Fruit fly (Drosophila melanogaster): ENCODE results near the gene rha.

Gene rha

DNA sequence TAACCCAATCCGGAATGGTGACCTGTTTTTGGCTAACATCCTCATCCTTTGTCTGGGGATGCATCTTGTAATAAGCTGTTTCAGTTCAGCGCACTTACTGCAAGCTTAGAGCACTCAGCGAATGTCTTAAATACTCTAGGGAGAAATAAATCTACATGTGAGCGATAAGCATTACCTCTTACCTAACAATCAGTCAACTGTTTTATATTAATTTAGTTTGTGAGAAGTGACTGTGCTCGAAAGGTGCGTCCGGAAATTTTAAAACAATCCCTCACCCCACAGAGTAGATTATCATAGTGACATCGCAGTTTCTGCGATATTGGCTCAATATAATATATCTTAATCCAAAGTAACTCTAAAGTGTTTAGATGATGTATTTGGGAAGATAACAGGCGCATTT lies 22.0 kb upstream of the rha start, which contains the start of gene CG10553:
TSS of gene CG10553 (minus strand) at position 101 of the 400 bp plus-strand sequence.
- no peak for TF ChIP-seq CG8478 (optimal IDR thresholded peaks at IDR 0.05)
- no peak for TF ChIP-seq CTCF (optimal IDR thresholded peaks at IDR 0.05)

DNA sequence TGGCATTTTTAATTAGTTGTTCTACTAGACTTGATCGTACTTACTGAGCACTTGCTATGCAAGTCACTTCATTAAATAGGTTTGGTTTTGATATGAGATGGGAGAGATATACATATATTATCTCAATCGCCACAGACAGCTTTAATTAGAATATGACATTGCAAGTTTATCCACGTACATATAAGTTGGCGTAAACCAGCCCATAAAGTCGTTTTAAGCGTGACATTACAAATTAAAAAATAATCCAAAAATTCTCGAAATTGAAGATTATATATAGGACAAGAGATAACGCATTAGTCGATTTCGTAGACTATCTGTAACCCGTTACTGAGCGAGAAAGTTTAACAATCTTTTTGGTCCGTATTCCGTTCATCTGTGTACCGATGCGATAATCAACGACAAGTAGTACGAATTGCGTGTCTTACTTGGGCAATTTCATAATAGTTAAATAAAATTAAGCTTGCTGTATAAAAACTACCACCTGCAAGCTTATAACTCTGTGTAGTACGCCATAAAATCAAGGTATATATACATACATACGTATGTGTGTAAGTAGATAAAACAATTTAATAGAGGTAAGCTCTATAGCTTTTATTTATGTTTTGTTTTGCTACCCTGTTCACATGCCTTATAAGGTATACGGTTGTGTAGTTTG lies 19.9 kb upstream of the rha start, which contains the start of gene CG10560:
TSS of gene CG10560 (minus strand) at position 51 of the 655 bp plus-strand sequence.
- TF ChIP-seq CTCF (optimal IDR thresholded peaks at IDR 0.05), result no peak
- no peak for TF ChIP-seq CG8478 (optimal IDR thresholded peaks at IDR 0.05)

DNA sequence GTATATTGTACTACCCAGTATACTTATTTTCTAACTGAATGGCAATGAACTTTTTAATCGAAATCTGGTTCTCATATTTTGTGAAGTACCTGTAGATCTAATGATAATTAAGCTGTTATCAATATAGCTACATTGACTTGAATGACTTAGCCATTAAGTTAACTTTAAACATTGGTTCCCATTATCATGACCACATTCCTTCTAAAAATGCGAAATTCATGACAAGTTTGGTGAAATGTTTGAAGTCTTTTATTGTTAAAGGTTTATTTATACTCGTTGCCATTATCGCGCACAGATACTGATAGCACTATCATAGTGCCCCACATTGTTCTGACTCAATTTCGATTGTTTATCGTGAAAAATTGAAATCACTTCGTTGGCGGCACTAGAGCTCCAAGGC lies 19.2 kb upstream of the rha start:
- TF ChIP-seq CTCF (optimal IDR thresholded peaks at IDR 0.05) (no peak), CG8478 (optimal IDR thresholded peaks at IDR 0.05) (no peak)

DNA sequence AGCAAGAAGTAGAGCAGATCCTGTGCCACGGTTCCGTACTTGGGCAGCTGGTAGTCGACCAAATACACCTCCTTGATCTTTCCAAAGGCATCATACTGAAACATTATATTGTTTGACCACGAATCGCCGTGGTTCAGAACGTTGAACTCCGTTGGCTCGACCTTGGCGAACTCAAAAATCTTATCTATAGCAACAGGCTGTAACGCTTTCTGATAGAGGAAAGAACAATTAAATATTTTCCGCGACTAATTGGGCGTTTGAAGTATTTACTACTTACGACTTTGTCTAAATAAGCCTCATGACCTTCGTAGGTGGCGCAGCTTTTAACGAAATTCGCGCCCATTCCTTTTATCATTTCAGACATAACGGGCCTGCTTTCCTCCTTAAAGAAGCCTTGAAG lies 18.4 kb upstream of the rha start:
- TF ChIP-seq CTCF (optimal IDR thresholded peaks at IDR 0.05) (no peak), CG8478 (optimal IDR thresholded peaks at IDR 0.05) (no peak)

DNA sequence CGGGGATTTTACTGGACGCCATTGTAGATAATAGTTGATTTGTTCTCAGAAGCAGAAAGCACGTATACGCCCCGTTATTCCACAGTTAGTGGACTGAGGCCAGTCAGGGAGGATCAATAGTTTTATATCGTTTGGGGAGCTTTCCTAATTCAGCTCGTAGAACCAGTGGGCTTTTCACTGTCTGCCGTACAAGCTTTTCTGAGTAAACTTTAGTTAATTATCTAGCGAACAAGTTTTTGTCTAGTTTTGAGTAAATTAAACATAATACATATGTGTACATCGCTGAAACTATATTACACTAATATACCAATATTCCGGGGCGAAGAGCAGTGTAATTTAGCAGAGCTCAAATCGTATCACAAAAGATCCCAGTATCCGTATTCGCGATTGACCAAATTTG lies 17.4 kb upstream of the rha start, which contains the start of gene CG10562:
TSS of gene CG10562 (minus strand) at position 101 of the 400 bp plus-strand sequence.
- TF ChIP-seq CG8478 (optimal IDR thresholded peaks at IDR 0.05) (no peak), CTCF (optimal IDR thresholded peaks at IDR 0.05) (no peak)

DNA sequence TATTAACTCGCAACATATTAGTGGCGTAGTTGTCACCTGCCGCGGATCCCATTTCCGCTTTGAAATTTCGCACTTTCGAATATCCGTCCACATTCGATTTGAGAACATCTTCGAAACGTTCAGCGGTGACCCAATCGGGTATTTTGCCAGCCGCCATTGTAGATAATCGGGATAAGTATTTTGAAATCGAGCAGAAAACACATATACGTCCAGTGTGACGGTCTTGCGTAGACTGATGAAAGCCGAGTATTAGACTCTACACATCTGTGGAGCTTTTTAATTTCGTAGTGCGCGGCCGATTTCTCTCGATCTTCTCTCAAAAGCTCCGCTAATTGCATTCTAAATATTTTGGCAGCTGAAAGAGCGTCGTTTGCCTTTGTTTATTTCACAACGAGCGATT lies 11.0 kb upstream of the rha start, which contains the start of gene CHKov1:
TSS of gene CHKov1 (minus strand) at position 238 of the 400 bp plus-strand sequence.
- no peak for TF ChIP-seq CTCF (optimal IDR thresholded peaks at IDR 0.05)
- TF ChIP-seq CG8478 (optimal IDR thresholded peaks at IDR 0.05), result no peak

DNA sequence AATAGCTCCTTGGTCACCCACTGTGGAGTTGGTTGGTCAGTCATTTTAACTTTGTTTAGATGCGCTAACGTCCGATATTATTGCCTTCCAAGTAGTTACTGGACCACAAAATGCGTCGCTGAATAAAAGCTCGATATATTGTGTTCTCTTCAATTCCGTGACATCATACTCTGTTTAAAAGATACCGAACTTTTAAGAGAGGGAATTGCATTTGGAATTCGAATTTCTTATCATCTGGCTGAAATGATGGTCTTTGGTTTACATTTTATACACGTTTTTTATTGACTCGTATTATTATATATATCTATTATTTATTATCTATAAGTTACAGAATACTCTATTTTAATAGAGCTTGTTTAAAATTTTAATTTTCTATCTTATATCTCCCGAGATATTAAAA lies 8.9 kb upstream of the rha start, which contains the start of gene CHKov2:
TSS of gene CHKov2 (minus strand) at position 101 of the 400 bp plus-strand sequence.
- TF ChIP-seq CG8478 (optimal IDR thresholded peaks at IDR 0.05) (no peak), CTCF (optimal IDR thresholded peaks at IDR 0.05) (no peak)

DNA sequence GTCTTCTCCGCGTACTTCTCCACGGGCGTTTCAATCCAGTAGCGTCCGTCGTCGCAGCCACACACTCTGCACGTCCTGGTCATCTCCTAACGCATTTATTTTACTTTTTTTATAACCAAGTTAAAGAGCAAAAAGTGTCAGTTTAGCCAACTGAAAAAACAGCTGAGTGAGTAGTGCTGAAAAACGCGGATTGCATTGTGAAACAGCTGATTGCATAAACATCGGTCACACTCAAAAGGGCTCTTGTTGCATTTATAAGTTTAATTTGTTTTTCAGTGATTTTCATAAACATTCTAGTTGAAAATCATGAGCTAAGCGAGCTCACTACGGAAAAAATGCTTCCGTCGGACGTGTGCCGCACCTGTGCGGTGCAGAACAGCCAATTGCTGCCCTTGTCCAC lies 5.0 kb upstream of the rha start, which contains the start of the genes CG10669 and CG11902:
TSS of gene CG10669 (minus strand) at position 179 of the 400 bp plus-strand sequence.
TSS of gene CG11902 (plus strand) at position 193 of the 400 bp plus-strand sequence.
- no peak for TF ChIP-seq CTCF (optimal IDR thresholded peaks at IDR 0.05)

DNA sequence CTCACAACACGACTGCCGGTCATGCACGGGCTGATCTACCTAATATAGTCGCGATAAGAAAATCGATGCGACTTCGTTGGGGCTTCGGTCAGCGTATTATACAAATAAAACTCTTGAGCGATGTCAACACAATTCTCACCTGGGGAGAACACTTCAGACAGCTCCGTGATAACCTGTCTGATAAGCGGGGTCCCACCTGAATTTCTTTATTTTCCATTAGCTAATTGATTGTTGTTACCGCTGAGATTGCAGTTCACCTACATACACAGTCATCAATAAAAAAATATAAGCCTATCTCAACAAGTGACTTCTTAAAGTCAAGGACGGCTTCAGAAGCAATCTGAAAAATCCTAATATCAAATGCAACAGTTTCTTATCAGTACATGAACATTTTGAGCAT lies 6.8 kb downstream of the rha start, which contains the start of gene tobi:
TSS of gene tobi (minus strand) at position 23 of the 400 bp plus-strand sequence.
- no peak for TF ChIP-seq CTCF (optimal IDR thresholded peaks at IDR 0.05)
- no peak for TF ChIP-seq CG8478 (optimal IDR thresholded peaks at IDR 0.05)

DNA sequence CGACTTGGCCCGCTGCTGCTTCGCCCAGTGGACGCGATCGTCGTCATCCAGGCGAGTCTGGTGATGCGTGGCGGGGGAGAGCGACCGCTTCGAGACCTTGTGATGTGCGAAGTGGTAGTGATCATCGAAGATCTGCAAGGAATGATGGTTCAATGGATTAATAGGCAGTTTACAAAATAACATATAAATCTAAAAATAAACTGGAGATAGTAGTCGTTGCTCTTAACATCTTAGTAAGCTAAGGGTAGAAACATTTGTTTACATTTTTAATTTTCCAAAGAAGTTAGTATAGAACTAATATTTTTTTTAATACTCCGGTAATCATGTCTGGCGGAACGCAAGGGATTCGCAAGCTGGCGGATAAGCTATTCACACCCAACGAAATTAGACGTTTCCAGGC lies 17.9 kb downstream of the rha start, which contains the start of gene ND-49L:
TSS of gene ND-49L (plus strand) at position 301 of the 400 bp plus-strand sequence.
- no peak for TF ChIP-seq CTCF (optimal IDR thresholded peaks at IDR 0.05)
- no peak for TF ChIP-seq CG8478 (optimal IDR thresholded peaks at IDR 0.05)

DNA sequence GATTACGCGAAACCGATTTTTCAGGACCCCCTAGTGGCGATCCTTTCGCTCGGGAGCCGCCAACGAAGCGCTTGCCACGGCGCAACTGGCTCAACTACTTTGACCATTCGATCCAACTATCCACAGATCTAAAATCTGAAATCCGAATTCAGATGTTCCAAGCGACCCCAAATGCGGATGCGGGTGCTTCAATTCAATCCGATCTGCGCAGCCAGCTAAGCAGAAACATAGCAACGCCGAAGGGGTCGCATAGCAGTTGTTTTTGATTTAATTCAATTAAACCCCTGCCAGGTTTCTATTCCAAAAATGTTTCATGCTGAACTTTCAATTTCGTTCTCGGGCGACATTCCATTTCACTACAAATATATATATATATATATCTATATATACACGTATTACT lies 42.6 kb downstream of the rha start, which contains the start of gene alrm:
TSS of gene alrm (minus strand) at position 101 of the 400 bp plus-strand sequence.
- no peak for TF ChIP-seq CTCF (optimal IDR thresholded peaks at IDR 0.05)
- TF ChIP-seq CG8478 (optimal IDR thresholded peaks at IDR 0.05), result no peak

DNA sequence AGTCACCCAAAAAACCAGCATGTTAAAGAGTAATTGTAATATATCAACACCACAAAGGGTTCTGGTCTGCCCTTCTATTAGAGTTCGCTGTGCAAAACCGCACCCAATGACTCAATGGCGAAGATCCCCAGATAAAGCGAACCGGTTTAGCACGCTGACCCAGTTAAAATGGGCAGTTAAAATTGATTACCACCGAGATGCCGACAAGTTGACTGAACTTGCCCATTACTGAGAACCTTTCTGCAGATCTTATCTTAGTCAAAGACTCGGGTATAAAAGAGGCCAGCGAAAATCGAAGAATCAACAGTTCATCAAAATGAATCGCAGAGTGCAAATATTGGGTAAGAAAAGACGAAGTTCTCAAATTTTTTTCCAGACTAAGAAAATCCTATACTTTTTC lies 43.3 kb downstream of the rha start, which contains the start of gene CG31437:
TSS of gene CG31437 (plus strand) at position 301 of the 400 bp plus-strand sequence.
- TF ChIP-seq CTCF (optimal IDR thresholded peaks at IDR 0.05) (no peak), CG8478 (optimal IDR thresholded peaks at IDR 0.05) (no peak)

DNA sequence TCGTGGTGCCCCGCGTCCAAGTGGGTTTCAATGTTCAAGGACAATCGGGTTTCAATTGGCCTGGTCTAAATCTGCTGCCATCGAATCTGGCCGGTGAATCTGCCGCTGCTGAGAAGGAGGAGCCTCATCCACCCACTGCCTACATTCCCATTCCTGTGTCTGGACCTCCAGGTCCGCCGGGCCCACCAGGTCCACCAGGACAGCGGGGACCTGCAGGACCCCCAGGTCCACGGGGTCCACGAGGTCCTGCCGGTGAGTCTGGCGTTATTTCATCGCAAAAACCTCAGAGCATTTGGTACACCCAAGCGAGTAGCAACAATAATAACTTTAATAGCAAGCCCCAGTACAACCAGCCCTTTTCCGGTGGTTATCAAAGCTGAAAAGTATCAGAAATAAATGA lies 44.2 kb downstream of the rha start:
- TF ChIP-seq CG8478 (optimal IDR thresholded peaks at IDR 0.05) (no peak), CTCF (optimal IDR thresholded peaks at IDR 0.05) (no peak)

DNA sequence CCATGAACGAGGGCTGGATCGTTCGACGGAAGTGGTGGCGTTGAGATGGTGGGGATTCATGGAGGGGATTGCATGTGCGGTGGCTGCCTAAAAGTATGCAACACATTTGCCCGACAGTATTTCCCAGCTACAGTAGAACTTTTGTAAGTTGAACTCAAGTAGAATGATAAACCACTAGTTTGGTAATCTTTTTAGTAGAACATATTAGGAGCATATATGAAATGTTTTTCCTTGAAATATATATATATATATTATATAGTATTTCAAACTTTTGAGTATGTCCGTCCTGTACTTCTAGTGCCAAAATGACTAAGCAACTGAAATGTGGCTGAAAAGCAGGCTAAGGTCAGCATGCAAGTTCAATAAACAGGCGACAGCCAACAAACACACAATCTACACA lies 48.5 kb downstream of the rha start:
- TF ChIP-seq CTCF (optimal IDR thresholded peaks at IDR 0.05), result no peak
- TF ChIP-seq CG8478 (optimal IDR thresholded peaks at IDR 0.05), result no peak
